Worm (Caenorhabditis elegans) whole organism, L4 larva: ENCODE measurements around the gene lin-31.

ENCODE experiments used
- ama-1 ChIP-seq: fragments of 150-350 bp; optimal IDR thresholded peaks from 2 replicates; lab custom pipeline; 2014; ENCODE audit warnings: inconsistent platforms, mixed read lengths
- ctbp-1 ChIP-seq: fragments of 200-800 bp; sonication (Bioruptor generic); IDR thresholded peaks from 2 replicates; pipeline ENCODE4 v1.3.6; 2022; ENCODE audit warnings: missing genetic modification reagents, missing genetic modification characterization, missing compliant biosample characterization
- fkh-10 ChIP-seq: fragments of 150-350 bp; optimal IDR thresholded peaks from 2 replicates; lab custom pipeline; 2014; ENCODE audit warnings: missing biosample characterization, missing genetic modification reagents, missing genetic modification characterization
- fos-1 ChIP-seq: fragments of 150-350 bp; optimal IDR thresholded peaks from 2 replicates; lab custom pipeline; 2014; ENCODE audit warnings: missing biosample characterization, missing genetic modification characterization
- jun-1 ChIP-seq: fragments of 150-350 bp; optimal IDR thresholded peaks from 2 replicates; lab custom pipeline; 2014; ENCODE audit warnings: missing biosample characterization, missing genetic modification reagents, missing genetic modification characterization
- nhr-77 ChIP-seq: fragments of 150-350 bp; optimal IDR thresholded peaks from 2 replicates; lab custom pipeline; 2014; ENCODE audit warnings: missing biosample characterization, missing genetic modification characterization
- pha-4 ChIP-seq, 2 experiments: fragments of 150-350 bp in 1 of 2; fragments of 200-800 bp in 1 of 2; sonication (Bioruptor generic) in 1 of 2; IDR thresholded peaks in 1 of 2; optimal IDR thresholded peaks in 1 of 2; 2 replicates each; pipeline versions ENCODE4 v1.3.6 to Lab custom; 2014 to 2022; ENCODE audit warnings: missing genetic modification characterization in 2 of 2, missing genetic modification reagents in 2 of 2, missing biosample characterization in 1 of 2, missing compliant biosample characterization in 1 of 2
- spr-1 ChIP-seq: sonication (generic microtip); optimal IDR thresholded peaks from 2 replicates; lab custom pipeline; 2016; ENCODE audit warnings: mild to moderate bottlenecking, missing genetic modification characterization, missing compliant biosample characterization
- zag-1 ChIP-seq: fragments of 150-350 bp; optimal IDR thresholded peaks from 2 replicates; lab custom pipeline; 2014; ENCODE audit warnings: missing biosample characterization, missing genetic modification characterization
- ztf-11 ChIP-seq: fragments of 150-350 bp; optimal IDR thresholded peaks from 2 replicates; lab custom pipeline; 2014; ENCODE audit warnings: missing biosample characterization, missing genetic modification characterization

- no peak for TF ChIP-seq jun-1 (tag; lab: Kevin White, UChicago)
- TF ChIP-seq ztf-11 (tag; lab: Kevin White, UChicago) = no peak
- TF ChIP-seq ama-1 (lab: Kevin White, UChicago) = no peak
- no peak for TF ChIP-seq spr-1
- no peak for TF ChIP-seq fkh-10 (GFP tag; lab: Kevin White, UChicago)
- no peak for TF ChIP-seq ctbp-1
- TF ChIP-seq pha-4 (GFP tag; IDR thresholded peaks at IDR 0.05; lab: Robert Waterston, UW) = no peak
- TF ChIP-seq pha-4 (tag; optimal IDR thresholded peaks at IDR 0.05; lab: Kevin White, UChicago) = no peak
- TF ChIP-seq fos-1 (tag; lab: Kevin White, UChicago) = no peak
- no peak for TF ChIP-seq zag-1
- TF ChIP-seq nhr-77 (tag; lab: Kevin White, UChicago) = no peak
Observed at ce11 chrII:3980373-3980772, 2.0 kb upstream of the lin-31 start.
